Worm (Caenorhabditis elegans): Measurements from ENCODE around the gene T17A3.12.

The T17A3.12 gene

DNA sequence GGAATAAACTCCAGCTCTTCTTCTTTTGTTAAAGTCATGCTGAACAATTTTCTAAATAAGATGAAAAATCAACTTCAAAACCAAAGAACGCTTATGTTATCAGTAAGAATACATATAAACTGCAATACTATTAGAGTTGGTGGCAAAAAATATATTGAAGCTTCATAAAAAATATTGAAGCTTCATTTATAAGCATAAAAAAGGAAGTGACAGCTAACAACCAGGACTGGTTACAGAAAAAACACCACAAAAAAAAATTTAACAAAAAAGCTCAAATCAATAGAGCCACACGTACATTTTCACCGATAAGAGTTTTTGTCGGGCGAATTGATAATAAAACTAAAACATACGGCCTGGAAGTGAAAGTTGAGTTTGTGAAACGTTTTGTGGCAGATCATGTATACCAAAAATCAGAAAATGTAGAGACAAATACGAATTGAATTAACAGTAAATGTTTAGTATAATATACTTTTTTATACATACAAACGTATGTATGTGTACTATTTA lies 2.6 kb upstream of the T17A3.12 start, which contains the start of gene sqst-5:
Gene sqst-5, minus strand, starts transcription at position 51 of the 507 bp plus-strand sequence.
- peak; percentile 69 for TF ChIP-seq nhr-80 (tag; optimal IDR thresholded peaks at IDR 0.05)
- TF ChIP-seq F33H1.4 (GFP tag; IDR thresholded peaks at IDR 0.05): no peak

DNA sequence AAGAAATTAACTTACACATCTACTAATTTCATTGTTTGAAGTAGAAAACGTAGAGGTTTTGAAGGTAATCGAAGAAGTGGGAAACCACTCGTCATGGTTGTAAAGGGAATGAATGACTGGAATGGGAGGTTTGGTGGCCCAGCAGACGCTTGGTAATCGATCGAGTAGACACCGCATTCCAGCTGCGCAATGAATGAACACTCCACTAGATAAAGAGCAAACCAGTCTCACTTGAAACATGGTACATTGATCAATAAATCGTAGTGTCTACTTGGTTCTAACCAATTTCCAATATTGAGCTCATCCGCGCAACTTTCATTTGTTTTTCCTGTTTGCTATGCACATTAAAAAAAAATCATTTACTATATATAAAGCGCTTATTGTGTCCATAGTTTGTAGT lies 1.4 kb upstream of the T17A3.12 start, which contains the start of gene fbxb-84:
Gene fbxb-84, minus strand, starts transcription at position 101 of the 400 bp plus-strand sequence.
- TF ChIP-seq ZK185.1 (tag; optimal IDR thresholded peaks at IDR 0.05; ENCODE audit: poor library complexity, severe bottlenecking): no peak
- no peak for TF ChIP-seq ceh-58 (GFP tag; IDR thresholded peaks at IDR 0.05)
- TF ChIP-seq Y53F4B.3 (GFP tag; IDR thresholded peaks at IDR 0.05): no peak
- TF ChIP-seq aptf-3 (GFP tag; IDR thresholded peaks at IDR 0.05): no peak
- TF ChIP-seq ceh-27 (GFP tag; optimal IDR thresholded peaks at IDR 0.05): no peak
- no peak for TF ChIP-seq sdz-38 (tag; optimal IDR thresholded peaks at IDR 0.05)
- TF ChIP-seq akir-1 (GFP tag; optimal IDR thresholded peaks at IDR 0.05): no peak
- no peak for TF ChIP-seq madf-8 (GFP tag; conservative IDR thresholded peaks at IDR 0.05)
- TF ChIP-seq ztf-26 (tag; optimal IDR thresholded peaks at IDR 0.05): no peak
- no peak for TF ChIP-seq F55B11.4 (tag; optimal IDR thresholded peaks at IDR 0.05; ENCODE audit: borderline replicate concordance, insufficient read depth)
- TF ChIP-seq cebp-2 (GFP tag; IDR thresholded peaks at IDR 0.05): no peak
- no peak for TF ChIP-seq let-526 (GFP tag; IDR thresholded peaks at IDR 0.05)

ce11 chrIII:143121-143520 lies 1.9 kb downstream of the T17A3.12 start, which contains the start of gene fbxb-82:
fbxb-82 (minus strand) TSS chrIII:143221.
- no peak for TF ChIP-seq atf-7 (tag; optimal IDR thresholded peaks at IDR 0.05)
- no peak for TF ChIP-seq chd-7 (tag; optimal IDR thresholded peaks at IDR 0.05)
- no peak for TF ChIP-seq lin-35 (GFP tag; optimal IDR thresholded peaks at IDR 0.05)
- no peak for TF ChIP-seq snpc-3.4 (tag; optimal IDR thresholded peaks at IDR 0.05)
- no peak for TF ChIP-seq ztf-18 (tag; optimal IDR thresholded peaks at IDR 0.05)
- no peak for TF ChIP-seq rcor-1 (GFP tag; IDR thresholded peaks at IDR 0.05)
- no peak for TF ChIP-seq Y95B8A.8 (GFP tag; IDR thresholded peaks at IDR 0.05)
- TF ChIP-seq Y79H2A.3 (GFP tag; conservative IDR thresholded peaks at IDR 0.05): no peak
- TF ChIP-seq lin-40 (tag; optimal IDR thresholded peaks at IDR 0.05): no peak
- no peak for TF ChIP-seq ztf-28 (GFP tag; IDR thresholded peaks at IDR 0.05)
- no peak for TF ChIP-seq F57A8.1 (GFP tag; optimal IDR thresholded peaks at IDR 0.05)
- TF ChIP-seq snpc-1.3 (tag; optimal IDR thresholded peaks at IDR 0.05; ENCODE audit: insufficient read depth): no peak
- no peak for TF ChIP-seq ccch-3 (GFP tag; optimal IDR thresholded peaks at IDR 0.05)
- no peak for TF ChIP-seq F55B11.4 (tag; optimal IDR thresholded peaks at IDR 0.05; ENCODE audit: borderline replicate concordance, insufficient read depth)
- TF ChIP-seq dox-1 (GFP tag; IDR thresholded peaks at IDR 0.05): no peak
- TF ChIP-seq hrde-1 (tag; optimal IDR thresholded peaks at IDR 0.05; ENCODE audit: borderline replicate concordance): no peak
- TF ChIP-seq mes-4 (tag; optimal IDR thresholded peaks at IDR 0.05): no peak
- no peak for TF ChIP-seq F33H1.4 (GFP tag; IDR thresholded peaks at IDR 0.05)

DNA sequence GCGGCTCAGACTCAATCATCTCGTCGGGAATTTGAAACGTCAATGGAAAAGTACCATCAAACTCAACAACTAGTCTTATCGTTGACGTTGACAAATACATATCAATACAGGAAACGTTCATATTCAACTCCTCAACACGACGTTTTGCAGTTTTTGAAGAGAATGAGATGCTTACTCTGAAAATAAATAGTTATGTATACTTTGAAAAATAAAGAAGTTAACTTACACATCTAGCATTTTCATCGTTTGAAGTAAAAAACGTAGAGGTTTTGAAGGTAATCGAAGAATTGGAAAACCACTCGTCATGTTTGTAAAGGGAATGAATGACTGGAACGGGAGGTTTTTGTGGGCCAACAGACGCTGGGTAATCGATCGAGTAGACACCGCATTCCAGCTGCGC lies 4.1 kb downstream of the T17A3.12 start, which contains the start of gene fbxb-81:
Gene fbxb-81, minus strand, starts transcription at position 314 of the 400 bp plus-strand sequence.
- no peak for TF ChIP-seq zim-3 (tag; optimal IDR thresholded peaks at IDR 0.05)

ce11 chrIII:134194-134593 lies 10.8 kb downstream of the T17A3.12 start, which contains the start of gene pals-25:
pals-25 (plus strand) TSS chrIII:134494.
- TF ChIP-seq Y79H2A.3 (GFP tag; conservative IDR thresholded peaks at IDR 0.05) (no peak), ceh-79 (tag; optimal IDR thresholded peaks at IDR 0.05) (no peak), B0261.1 (tag; optimal IDR thresholded peaks at IDR 0.05) (no peak), madf-3 (GFP tag; IDR thresholded peaks at IDR 0.05) (no peak), chd-7 (tag; optimal IDR thresholded peaks at IDR 0.05) (no peak), pha-4 (tag; optimal IDR thresholded peaks at IDR 0.05) (no peak), gei-17 (GFP tag; optimal IDR thresholded peaks at IDR 0.05) (no peak), snpc-4 (GFP tag; optimal IDR thresholded peaks at IDR 0.05) (no peak), snpc-4 (tag; optimal IDR thresholded peaks at IDR 0.05) (no peak), lsl-1 (GFP tag; optimal IDR thresholded peaks at IDR 0.05) (no peak), ztf-6 (GFP tag; IDR thresholded peaks at IDR 0.05) (no peak), pbrm-1 (GFP tag; IDR thresholded peaks at IDR 0.05) (no peak), sptf-2 (GFP tag; optimal IDR thresholded peaks at IDR 0.05) (no peak), T07F8.4 (tag; optimal IDR thresholded peaks at IDR 0.05) (no peak)

All from whole organism, young adult.